Fruit fly (Drosophila melanogaster) whole organism, wandering third instar larva: Measurements from ENCODE around the gene CG45049.

Experiments used
- pan ChIP-seq: fragments of >200 bp; optimal IDR thresholded peaks from 2 replicates; lab custom pipeline; 2017
- psq ChIP-seq: fragments of 200-800 bp; sonication (Bioruptor generic); optimal IDR thresholded peaks from 3 replicates; lab custom pipeline; 2017; ENCODE audit warnings: missing biosample characterization, mild to moderate bottlenecking, missing genetic modification characterization, moderate library complexity

- no peak for TF ChIP-seq pan
- TF ChIP-seq psq, result no peak
These were observed 678 bp downstream of the CG45049 start for dm6 chr3R:22727456-22727833.
